Worm (Caenorhabditis elegans) whole organism, young adult: ENCODE results near the gene rps-9.

Experiments used
- C17E4.6 ChIP-seq: fragments of 200-800 bp; sonication (Bioruptor generic); IDR thresholded peaks from 2 replicates; pipeline ENCODE4 v1.3.6; 2022; ENCODE audit warnings: missing genetic modification reagents, missing genetic modification characterization, missing compliant biosample characterization
- D2030.7 ChIP-seq: fragments of 200-800 bp; sonication (Bioruptor generic); IDR thresholded peaks from 2 replicates; pipeline ENCODE4 v1.3.6; 2022; ENCODE audit warnings: missing genetic modification reagents, missing genetic modification characterization, missing compliant biosample characterization
- F22D6.2 ChIP-seq: sonication (generic microtip); optimal IDR thresholded peaks from 2 replicates; lab custom pipeline; 2016; ENCODE audit warnings: mild to moderate bottlenecking, missing genetic modification characterization, missing compliant biosample characterization
- F33H1.4 ChIP-seq: fragments of 200-800 bp; sonication (Bioruptor generic); IDR thresholded peaks from 2 replicates; pipeline ENCODE4 v1.3.6; 2022; ENCODE audit warnings: missing genetic modification reagents, missing genetic modification characterization, missing compliant biosample characterization
- F39B2.1 ChIP-seq: fragments of 200-800 bp; sonication (Bioruptor generic); IDR thresholded peaks from 2 replicates; pipeline ENCODE4 v1.3.6; 2022; ENCODE audit warnings: missing genetic modification reagents, missing genetic modification characterization, missing compliant biosample characterization
- F49E8.2 ChIP-seq: sonication (generic microtip); optimal IDR thresholded peaks from 3 replicates; lab custom pipeline; 2017; ENCODE audit warnings: missing genetic modification characterization, mild to moderate bottlenecking, missing compliant biosample characterization, antibody characterized with exemption, moderate library complexity; ENCODE audit not compliant: insufficient read depth
- F52B5.7 ChIP-seq: sonication (generic microtip); optimal IDR thresholded peaks from 2 replicates; lab custom pipeline; 2016; ENCODE audit warnings: mild to moderate bottlenecking, missing genetic modification characterization, missing compliant biosample characterization
- F55B11.4 ChIP-seq: sonication (generic microtip); optimal IDR thresholded peaks from 2 replicates; lab custom pipeline; 2016; ENCODE audit warnings: missing compliant biosample characterization, missing genetic modification characterization, borderline replicate concordance; ENCODE audit not compliant: insufficient read depth
- F57C9.4 ChIP-seq: sonication (generic microtip); optimal IDR thresholded peaks from 2 replicates; lab custom pipeline; 2017; ENCODE audit warnings: mild to moderate bottlenecking, missing genetic modification characterization, missing compliant biosample characterization
- Y53F4B.3 ChIP-seq: fragments of 200-800 bp; sonication (Bioruptor generic); IDR thresholded peaks from 2 replicates; pipeline ENCODE4 v1.3.6; 2022; ENCODE audit warnings: missing genetic modification reagents, missing genetic modification characterization, missing compliant biosample characterization
- ZK185.1 ChIP-seq: sonication (generic microtip); optimal IDR thresholded peaks from 2 replicates; lab custom pipeline; 2016; ENCODE audit warnings: mild to moderate bottlenecking, missing genetic modification characterization, missing compliant biosample characterization; ENCODE audit not compliant: poor library complexity, severe bottlenecking
- akir-1 ChIP-seq: fragments of 200-800 bp; sonication (Bioruptor generic); optimal IDR thresholded peaks from 2 replicates; lab custom pipeline; 2018; ENCODE audit warnings: mild to moderate bottlenecking, missing genetic modification characterization, moderate library complexity, missing compliant biosample characterization
- aptf-2 ChIP-seq: fragments of 200-800 bp; sonication (Bioruptor generic); conservative IDR thresholded peaks from 2 replicates; pipeline ENCODE4 v1.3.6; 2022; ENCODE audit warnings: missing genetic modification reagents, missing genetic modification characterization, missing compliant biosample characterization
- aptf-3 ChIP-seq: fragments of 200-800 bp; sonication (Bioruptor generic); IDR thresholded peaks from 2 replicates; pipeline ENCODE4 v1.3.6; 2022; ENCODE audit warnings: missing genetic modification characterization, missing compliant biosample characterization
- atf-7 ChIP-seq: sonication (generic microtip); optimal IDR thresholded peaks from 2 replicates; lab custom pipeline; 2017; ENCODE audit warnings: mild to moderate bottlenecking, missing genetic modification characterization, missing compliant biosample characterization
- attf-3 ChIP-seq: fragments of 200-800 bp; sonication (Bioruptor generic); conservative IDR thresholded peaks from 2 replicates; pipeline ENCODE4 v1.3.6; 2022; ENCODE audit warnings: missing genetic modification reagents, missing genetic modification characterization, missing compliant biosample characterization
- attf-5 ChIP-seq: fragments of 200-800 bp; sonication (Bioruptor generic); optimal IDR thresholded peaks from 2 replicates; lab custom pipeline; 2018; ENCODE audit warnings: mild to moderate bottlenecking, missing genetic modification characterization, missing compliant biosample characterization
- attf-6 ChIP-seq: fragments of 200-800 bp; sonication (Bioruptor generic); IDR thresholded peaks from 2 replicates; pipeline ENCODE4 v1.3.6; 2022; ENCODE audit warnings: missing genetic modification reagents, missing genetic modification characterization, missing compliant biosample characterization
- bed-1 ChIP-seq: fragments of 200-800 bp; sonication (Bioruptor generic); IDR thresholded peaks from 2 replicates; pipeline ENCODE4 v1.3.6; 2022; ENCODE audit warnings: missing genetic modification reagents, missing genetic modification characterization, missing compliant biosample characterization
- bed-2 ChIP-seq: fragments of 200-800 bp; sonication (Bioruptor generic); IDR thresholded peaks from 2 replicates; pipeline ENCODE4 v1.3.6; 2022; ENCODE audit warnings: missing genetic modification reagents, missing genetic modification characterization, missing compliant biosample characterization
- cebp-2 ChIP-seq: fragments of 200-800 bp; sonication (Bioruptor generic); IDR thresholded peaks from 2 replicates; pipeline ENCODE4 v1.3.6; 2022; ENCODE audit warnings: missing genetic modification characterization, missing compliant biosample characterization
- ceh-100 ChIP-seq: fragments of 200-800 bp; sonication (Bioruptor generic); IDR thresholded peaks from 2 replicates; pipeline ENCODE4 v1.3.6; 2022; ENCODE audit warnings: missing genetic modification reagents, missing genetic modification characterization, missing compliant biosample characterization
- ceh-91 ChIP-seq: fragments of 200-800 bp; sonication (Bioruptor generic); IDR thresholded peaks from 2 replicates; pipeline ENCODE4 v1.3.6; 2022; ENCODE audit warnings: missing genetic modification reagents, missing genetic modification characterization, missing compliant biosample characterization
- efl-1 ChIP-seq: fragments of 150-350 bp; optimal IDR thresholded peaks from 2 replicates; lab custom pipeline; 2014; ENCODE audit warnings: missing biosample characterization, missing genetic modification reagents, missing genetic modification characterization
- gei-17 ChIP-seq: fragments of 200-800 bp; sonication (Bioruptor generic); optimal IDR thresholded peaks from 2 replicates; lab custom pipeline; 2018; ENCODE audit warnings: mild to moderate bottlenecking, missing genetic modification characterization, missing compliant biosample characterization
- him-1 ChIP-seq: sonication (generic microtip); optimal IDR thresholded peaks from 2 replicates; lab custom pipeline; 2016; ENCODE audit warnings: missing genotype, missing genetic modification reagents, missing genetic modification characterization, missing compliant biosample characterization
- hlh-12 ChIP-seq: sonication (generic microtip); optimal IDR thresholded peaks from 2 replicates; lab custom pipeline; 2016; ENCODE audit warnings: missing genetic modification characterization, missing compliant biosample characterization
- hlh-26 ChIP-seq: fragments of 200-800 bp; sonication (Bioruptor generic); conservative IDR thresholded peaks from 2 replicates; pipeline ENCODE4 v1.3.6; 2022; ENCODE audit warnings: missing genetic modification reagents, missing genetic modification characterization, missing compliant biosample characterization
- hmg-20 ChIP-seq: fragments of 200-800 bp; sonication (Bioruptor generic); IDR thresholded peaks from 2 replicates; pipeline ENCODE4 v1.3.6; 2022; ENCODE audit warnings: missing genetic modification reagents, missing genetic modification characterization, missing compliant biosample characterization
- lag-1 ChIP-seq: fragments of 200-800 bp; sonication (Bioruptor generic); IDR thresholded peaks from 2 replicates; pipeline ENCODE4 v1.3.6; 2022; ENCODE audit warnings: missing genetic modification reagents, missing genetic modification characterization, missing compliant biosample characterization
- let-526 ChIP-seq: fragments of 200-800 bp; sonication (Bioruptor generic); IDR thresholded peaks from 2 replicates; pipeline ENCODE4 v1.3.6; 2022; ENCODE audit warnings: missing genetic modification reagents, missing genetic modification characterization, missing compliant biosample characterization
- lin-26 ChIP-seq: fragments of 200-800 bp; sonication (Bioruptor generic); IDR thresholded peaks from 2 replicates; pipeline ENCODE4 v1.3.6; 2022; ENCODE audit warnings: missing genetic modification reagents, missing genetic modification characterization, missing compliant biosample characterization
- lin-54 ChIP-seq: fragments of 200-800 bp; sonication (Bioruptor generic); optimal IDR thresholded peaks from 2 replicates; lab custom pipeline; 2018; ENCODE audit warnings: mild to moderate bottlenecking, missing genetic modification characterization, missing compliant biosample characterization
- lir-1 ChIP-seq: fragments of 200-800 bp; sonication (Bioruptor generic); conservative IDR thresholded peaks from 2 replicates; pipeline ENCODE4 v1.3.6; 2022; ENCODE audit warnings: missing genetic modification reagents, missing genetic modification characterization, missing compliant biosample characterization
- lsl-1 ChIP-seq: fragments of 200-800 bp; sonication (Bioruptor generic); optimal IDR thresholded peaks from 2 replicates; lab custom pipeline; 2018; ENCODE audit warnings: mild to moderate bottlenecking, missing genetic modification characterization, moderate library complexity, missing compliant biosample characterization
- madf-10 ChIP-seq: sonication (generic microtip); optimal IDR thresholded peaks from 2 replicates; lab custom pipeline; 2016; ENCODE audit warnings: mild to moderate bottlenecking, missing genetic modification characterization, missing compliant biosample characterization
- mcd-1 ChIP-seq: fragments of 200-800 bp; sonication (Bioruptor generic); IDR thresholded peaks from 2 replicates; pipeline ENCODE4 v1.3.6; 2022; ENCODE audit warnings: missing genetic modification reagents, missing genetic modification characterization, missing compliant biosample characterization
- nfya-2 ChIP-seq: fragments of 200-800 bp; sonication (Bioruptor generic); IDR thresholded peaks from 2 replicates; pipeline ENCODE4 v1.3.6; 2022; ENCODE audit warnings: missing genetic modification reagents, missing genetic modification characterization, missing compliant biosample characterization
- nhr-80 ChIP-seq: sonication (generic microtip); optimal IDR thresholded peaks from 2 replicates; lab custom pipeline; 2016; ENCODE audit warnings: missing genetic modification characterization, missing compliant biosample characterization
- nhr-90 ChIP-seq: sonication (generic microtip); optimal IDR thresholded peaks from 2 replicates; lab custom pipeline; 2016; ENCODE audit warnings: missing genotype, mild to moderate bottlenecking, missing genetic modification characterization, missing compliant biosample characterization
- rpc-1 ChIP-seq, 2 experiments: fragments of 150-350 bp in 1 of 2; sonication (generic microtip) in 1 of 2; optimal IDR thresholded peaks; 2 replicates each; lab custom pipeline; 2014 to 2018; ENCODE audit warnings: missing biosample characterization in 1 of 2, missing genetic modification characterization in 1 of 2, missing genetic modification reagents in 1 of 2, missing genotype in 1 of 2
- snpc-1.1 ChIP-seq: sonication (generic microtip); optimal IDR thresholded peaks from 2 replicates; lab custom pipeline; 2017; ENCODE audit warnings: missing genetic modification characterization, mild to moderate bottlenecking, missing compliant biosample characterization, antibody characterized with exemption, moderate library complexity, missing genotype, missing genetic modification reagents; ENCODE audit not compliant: insufficient read depth
- tbp1 ChIP-seq: fragments of 200-800 bp; sonication (Bioruptor generic); optimal IDR thresholded peaks from 2 replicates; lab custom pipeline; 2018; ENCODE audit warnings: mild to moderate bottlenecking, missing genetic modification characterization, missing compliant biosample characterization
- tbx-9 ChIP-seq: sonication (generic microtip); optimal IDR thresholded peaks from 2 replicates; lab custom pipeline; 2016; ENCODE audit warnings: borderline replicate concordance, missing genetic modification characterization, inconsistent platforms, missing compliant biosample characterization
- zfh-2 ChIP-seq: fragments of 200-800 bp; sonication (Bioruptor generic); conservative IDR thresholded peaks from 2 replicates; pipeline ENCODE4 v1.3.6; 2022; ENCODE audit warnings: missing genetic modification reagents, missing genetic modification characterization, missing compliant biosample characterization
- ztf-25 ChIP-seq: fragments of 200-800 bp; sonication (Bioruptor generic); IDR thresholded peaks from 2 replicates; pipeline ENCODE4 v1.3.6; 2022; ENCODE audit warnings: missing genetic modification reagents, missing genetic modification characterization, missing compliant biosample characterization
- ztf-6 ChIP-seq: fragments of 200-800 bp; sonication (Bioruptor generic); IDR thresholded peaks from 2 replicates; pipeline ENCODE4 v1.3.6; 2022; ENCODE audit warnings: missing genetic modification reagents, missing genetic modification characterization, missing compliant biosample characterization

Gene rps-9

ce11 chrII:11167039-11167438 is 40.9 kb upstream of the rps-9 start (continued):
- TF ChIP-seq F39B2.1 (GFP tag; lab: Robert Waterston, UW) (no peak), D2030.7 (peak; percentile 98), attf-5 (GFP tag; lab: Kevin White, UChicago) (peak; percentile 8), efl-1 (GFP tag; lab: Kevin White, UChicago) (peak; percentile 49), ceh-91 (peak; percentile 67), gei-17 (GFP tag; lab: Kevin White, UChicago) (peak; percentile 39), hlh-12 (tag; lab: Kevin White, UChicago) (no peak), tbp1 (GFP tag; lab: Kevin White, UChicago) (peak; percentile 82), lin-26 (GFP tag; lab: Robert Waterston, UW) (peak; percentile 67; the same call in 1 of the 2 replicates), F55B11.4 (no peak), tbx-9 (tag; lab: Kevin White, UChicago) (no peak), ztf-25 (GFP tag; lab: Robert Waterston, UW) (0 out of 2 replicates have a peak, but pooled peaks have one; percentile 75), lsl-1 (GFP tag; lab: Kevin White, UChicago) (peak; percentile 80), aptf-3 (GFP tag; lab: Robert Waterston, UW) (no peak), F49E8.2 (peak; percentile 89), Y53F4B.3 (GFP tag; lab: Robert Waterston, UW) (no peak), ZK185.1 (tag; lab: Kevin White, UChicago) (peak; percentile 70), lir-1 (GFP tag; lab: Robert Waterston, UW) (0 out of 2 replicates have a peak, but pooled peaks have one; percentile 25), nhr-90 (no peak), bed-1 (GFP tag; lab: Robert Waterston, UW) (no peak), atf-7 (tag; lab: Kevin White, UChicago) (peak; percentile 11), nfya-2 (GFP tag; lab: Robert Waterston, UW) (no peak), hmg-20 (GFP tag; lab: Robert Waterston, UW) (peak; percentile 61; the same call in 1 of the 2 replicates), ceh-100 (GFP tag; lab: Robert Waterston, UW) (peak; percentile 82), zfh-2 (GFP tag; lab: Robert Waterston, UW) (peak; percentile 90), F57C9.4 (tag; lab: Kevin White, UChicago) (no peak), hlh-26 (no peak), attf-3 (GFP tag; lab: Robert Waterston, UW) (peak; percentile 39; the same call in 1 of the 2 replicates), lin-54 (GFP tag; lab: Kevin White, UChicago) (peak; percentile 72), F52B5.7 (no peak), lag-1 (GFP tag; lab: Robert Waterston, UW) (no peak), C17E4.6 (GFP tag; lab: Robert Waterston, UW) (0 out of 2 replicates have a peak, but pooled peaks have one; percentile 66), cebp-2 (no peak), bed-2 (GFP tag; lab: Robert Waterston, UW) (peak; percentile 83), him-1 (tag; lab: Kevin White, UChicago) (peak; percentile 96), attf-6 (GFP tag; lab: Robert Waterston, UW) (peak; percentile 95), F33H1.4 (GFP tag; lab: Robert Waterston, UW) (peak; percentile 72), aptf-2 (GFP tag; lab: Robert Waterston, UW) (0 out of 2 replicates have a peak, but pooled peaks have one; percentile 51), ztf-6 (GFP tag; lab: Robert Waterston, UW) (peak; percentile 67; the same call in 1 of the 2 replicates), madf-10 (tag; lab: Kevin White, UChicago) (peak; percentile 32), rpc-1 (optimal IDR thresholded peaks at IDR 0.05; lab: Kevin White, UChicago) (no peak), rpc-1 (tag; optimal IDR thresholded peaks at IDR 0.05; lab: Kevin White, UChicago) (peak; percentile 6), akir-1 (GFP tag; lab: Kevin White, UChicago) (no peak), nhr-80 (tag; lab: Kevin White, UChicago) (peak; percentile 1), let-526 (GFP tag; lab: Robert Waterston, UW) (0 out of 2 replicates have a peak, but pooled peaks have one; percentile 65), mcd-1 (peak; percentile 90), F22D6.2 (tag; lab: Kevin White, UChicago) (no peak), snpc-1.1 (tag; lab: Kevin White, UChicago) (peak; percentile 99)
